Worm (Caenorhabditis elegans) whole organism, young adult: ENCODE measurements around the gene K10G6.5.

Experiments used
- B0019.2 ChIP-seq: fragments of 200-800 bp; sonication (Bioruptor generic); conservative IDR thresholded peaks from 2 replicates; pipeline ENCODE4 v1.3.6; 2022; ENCODE audit warnings: missing genetic modification reagents, missing genetic modification characterization, missing compliant biosample characterization
- B0261.1 ChIP-seq: sonication (generic microtip); optimal IDR thresholded peaks from 2 replicates; lab custom pipeline; 2016; ENCODE audit warnings: mild to moderate bottlenecking, missing genetic modification characterization, moderate library complexity, missing compliant biosample characterization
- C06A6.2 ChIP-seq: fragments of 200-800 bp; sonication (Bioruptor generic); conservative IDR thresholded peaks from 2 replicates; pipeline ENCODE4 v1.3.6; 2022; ENCODE audit warnings: missing genetic modification characterization, missing compliant biosample characterization
- C17E4.6 ChIP-seq: fragments of 200-800 bp; sonication (Bioruptor generic); IDR thresholded peaks from 2 replicates; pipeline ENCODE4 v1.3.6; 2022; ENCODE audit warnings: missing genetic modification reagents, missing genetic modification characterization, missing compliant biosample characterization
- D2030.7 ChIP-seq: fragments of 200-800 bp; sonication (Bioruptor generic); IDR thresholded peaks from 2 replicates; pipeline ENCODE4 v1.3.6; 2022; ENCODE audit warnings: missing genetic modification reagents, missing genetic modification characterization, missing compliant biosample characterization
- F23B12.7 ChIP-seq: sonication (generic microtip); optimal IDR thresholded peaks from 2 replicates; lab custom pipeline; 2017; ENCODE audit warnings: missing genetic modification characterization, mild to moderate bottlenecking, missing compliant biosample characterization, antibody characterized with exemption, moderate library complexity; ENCODE audit not compliant: insufficient read depth
- F37B4.10 ChIP-seq: fragments of 200-800 bp; sonication (Bioruptor generic); IDR thresholded peaks from 2 replicates; pipeline ENCODE4 v1.3.6; 2022; ENCODE audit warnings: missing genetic modification characterization, missing compliant biosample characterization
- F49E8.2 ChIP-seq: sonication (generic microtip); optimal IDR thresholded peaks from 3 replicates; lab custom pipeline; 2017; ENCODE audit warnings: missing genetic modification characterization, mild to moderate bottlenecking, missing compliant biosample characterization, antibody characterized with exemption, moderate library complexity; ENCODE audit not compliant: insufficient read depth
- F52B5.7 ChIP-seq: sonication (generic microtip); optimal IDR thresholded peaks from 2 replicates; lab custom pipeline; 2016; ENCODE audit warnings: mild to moderate bottlenecking, missing genetic modification characterization, missing compliant biosample characterization
- K12H6.12 ChIP-seq: fragments of 200-800 bp; sonication (Bioruptor generic); optimal IDR thresholded peaks from 2 replicates; lab custom pipeline; 2018; ENCODE audit warnings: mild to moderate bottlenecking, missing genetic modification characterization, missing compliant biosample characterization
- T07F8.4 ChIP-seq: sonication (generic microtip); optimal IDR thresholded peaks from 2 replicates; lab custom pipeline; 2016; ENCODE audit warnings: mild to moderate bottlenecking, missing genetic modification characterization, moderate library complexity, missing compliant biosample characterization
- T26A5.8 ChIP-seq: sonication (generic microtip); optimal IDR thresholded peaks from 2 replicates; lab custom pipeline; 2016; ENCODE audit warnings: missing genetic modification characterization, missing compliant biosample characterization
- Y53F4B.3 ChIP-seq: fragments of 200-800 bp; sonication (Bioruptor generic); IDR thresholded peaks from 2 replicates; pipeline ENCODE4 v1.3.6; 2022; ENCODE audit warnings: missing genetic modification reagents, missing genetic modification characterization, missing compliant biosample characterization
- Y67H2A.10 ChIP-seq: fragments of 200-800 bp; sonication (Bioruptor generic); conservative IDR thresholded peaks from 2 replicates; pipeline ENCODE4 v1.3.6; 2022; ENCODE audit warnings: missing genetic modification reagents, missing genetic modification characterization, missing compliant biosample characterization
- Y95B8A.8 ChIP-seq: fragments of 200-800 bp; sonication (Bioruptor generic); IDR thresholded peaks from 2 replicates; pipeline ENCODE4 v1.3.6; 2022; ENCODE audit warnings: missing genetic modification reagents, missing genetic modification characterization, missing compliant biosample characterization
- aptf-2 ChIP-seq: fragments of 200-800 bp; sonication (Bioruptor generic); conservative IDR thresholded peaks from 2 replicates; pipeline ENCODE4 v1.3.6; 2022; ENCODE audit warnings: missing genetic modification reagents, missing genetic modification characterization, missing compliant biosample characterization
- atf-7 ChIP-seq: sonication (generic microtip); optimal IDR thresholded peaks from 2 replicates; lab custom pipeline; 2017; ENCODE audit warnings: mild to moderate bottlenecking, missing genetic modification characterization, missing compliant biosample characterization
- attf-5 ChIP-seq: fragments of 200-800 bp; sonication (Bioruptor generic); optimal IDR thresholded peaks from 2 replicates; lab custom pipeline; 2018; ENCODE audit warnings: mild to moderate bottlenecking, missing genetic modification characterization, missing compliant biosample characterization
- bed-1 ChIP-seq: fragments of 200-800 bp; sonication (Bioruptor generic); IDR thresholded peaks from 2 replicates; pipeline ENCODE4 v1.3.6; 2022; ENCODE audit warnings: missing genetic modification reagents, missing genetic modification characterization, missing compliant biosample characterization
- ccch-3 ChIP-seq: fragments of 200-800 bp; sonication (Bioruptor generic); optimal IDR thresholded peaks from 2 replicates; lab custom pipeline; 2018; ENCODE audit warnings: mild to moderate bottlenecking, missing genetic modification characterization, missing compliant biosample characterization
- cebp-2 ChIP-seq: fragments of 200-800 bp; sonication (Bioruptor generic); IDR thresholded peaks from 2 replicates; pipeline ENCODE4 v1.3.6; 2022; ENCODE audit warnings: missing genetic modification characterization, missing compliant biosample characterization
- ceh-100 ChIP-seq: fragments of 200-800 bp; sonication (Bioruptor generic); IDR thresholded peaks from 2 replicates; pipeline ENCODE4 v1.3.6; 2022; ENCODE audit warnings: missing genetic modification reagents, missing genetic modification characterization, missing compliant biosample characterization
- ceh-27 ChIP-seq: fragments of 200-800 bp; sonication (Bioruptor generic); optimal IDR thresholded peaks from 2 replicates; lab custom pipeline; 2018; ENCODE audit warnings: mild to moderate bottlenecking, missing genetic modification characterization, moderate library complexity, missing compliant biosample characterization
- ceh-40 ChIP-seq: fragments of 200-800 bp; sonication (Bioruptor generic); IDR thresholded peaks from 2 replicates; pipeline ENCODE4 v1.3.6; 2022; ENCODE audit warnings: missing genetic modification characterization, missing compliant biosample characterization
- ceh-58 ChIP-seq: fragments of 200-800 bp; sonication (Bioruptor generic); IDR thresholded peaks from 2 replicates; pipeline ENCODE4 v1.3.6; 2022; ENCODE audit warnings: missing genetic modification characterization, missing compliant biosample characterization
- die-1 ChIP-seq: sonication (generic microtip); optimal IDR thresholded peaks from 2 replicates; lab custom pipeline; 2016; ENCODE audit warnings: missing genotype, mild to moderate bottlenecking, missing genetic modification characterization, missing compliant biosample characterization
- egl-44 ChIP-seq: fragments of 200-800 bp; sonication (Bioruptor generic); IDR thresholded peaks from 2 replicates; pipeline ENCODE4 v1.3.6; 2022; ENCODE audit warnings: missing genetic modification reagents, missing genetic modification characterization, missing compliant biosample characterization
- ets-4 ChIP-seq: fragments of 200-800 bp; sonication (Bioruptor generic); optimal IDR thresholded peaks from 2 replicates; lab custom pipeline; 2018; ENCODE audit warnings: mild to moderate bottlenecking, missing genetic modification characterization, missing compliant biosample characterization
- him-1 ChIP-seq: sonication (generic microtip); optimal IDR thresholded peaks from 2 replicates; lab custom pipeline; 2016; ENCODE audit warnings: missing genotype, missing genetic modification reagents, missing genetic modification characterization, missing compliant biosample characterization
- hlh-12 ChIP-seq: sonication (generic microtip); optimal IDR thresholded peaks from 2 replicates; lab custom pipeline; 2016; ENCODE audit warnings: missing genetic modification characterization, missing compliant biosample characterization
- hmg-1.2 ChIP-seq: fragments of 200-800 bp; sonication (Bioruptor generic); IDR thresholded peaks from 2 replicates; pipeline ENCODE4 v1.3.6; 2022; ENCODE audit warnings: missing genetic modification reagents, missing genetic modification characterization, missing compliant biosample characterization
- let-526 ChIP-seq: fragments of 200-800 bp; sonication (Bioruptor generic); IDR thresholded peaks from 2 replicates; pipeline ENCODE4 v1.3.6; 2022; ENCODE audit warnings: missing genetic modification reagents, missing genetic modification characterization, missing compliant biosample characterization
- lin-26 ChIP-seq: fragments of 200-800 bp; sonication (Bioruptor generic); IDR thresholded peaks from 2 replicates; pipeline ENCODE4 v1.3.6; 2022; ENCODE audit warnings: missing genetic modification reagents, missing genetic modification characterization, missing compliant biosample characterization
- lin-40 ChIP-seq: sonication (generic microtip); optimal IDR thresholded peaks from 2 replicates; lab custom pipeline; 2016; ENCODE audit warnings: missing genetic modification characterization, mild to moderate bottlenecking, missing compliant biosample characterization, missing genotype, missing genetic modification reagents
- lsl-1 ChIP-seq: fragments of 200-800 bp; sonication (Bioruptor generic); optimal IDR thresholded peaks from 2 replicates; lab custom pipeline; 2018; ENCODE audit warnings: mild to moderate bottlenecking, missing genetic modification characterization, moderate library complexity, missing compliant biosample characterization
- mes-4 ChIP-seq: sonication (generic microtip); optimal IDR thresholded peaks from 2 replicates; lab custom pipeline; 2016; ENCODE audit warnings: missing genotype, missing genetic modification characterization, missing compliant biosample characterization
- pbrm-1 ChIP-seq: fragments of 200-800 bp; sonication (Bioruptor generic); IDR thresholded peaks from 2 replicates; pipeline ENCODE4 v1.3.6; 2022; ENCODE audit warnings: missing genetic modification reagents, missing genetic modification characterization, missing compliant biosample characterization
- pha-4 ChIP-seq: fragments of 150-350 bp; sonication (generic microtip); optimal IDR thresholded peaks from 2 replicates; lab custom pipeline; 2014; ENCODE audit warnings: missing biosample characterization, missing genetic modification reagents, missing genetic modification characterization
- rcor-1 ChIP-seq: fragments of 200-800 bp; sonication (Bioruptor generic); IDR thresholded peaks from 2 replicates; pipeline ENCODE4 v1.3.6; 2022; ENCODE audit warnings: missing genetic modification reagents, missing genetic modification characterization, missing compliant biosample characterization
- sea-2 ChIP-seq: fragments of 200-800 bp; sonication (Bioruptor generic); IDR thresholded peaks from 2 replicates; pipeline ENCODE4 v1.3.6; 2022; ENCODE audit warnings: missing genetic modification characterization, missing compliant biosample characterization
- snpc-3.4 ChIP-seq: sonication (generic microtip); optimal IDR thresholded peaks from 2 replicates; lab custom pipeline; 2017; ENCODE audit warnings: missing genetic modification characterization, mild to moderate bottlenecking, missing compliant biosample characterization, antibody characterized with exemption, moderate library complexity, missing genotype, missing genetic modification reagents
- snpc-4 ChIP-seq, 5 experiments: fragments of 150-350 bp in 1 of 5; sonication (generic microtip) in 4 of 5; optimal IDR thresholded peaks; 2 replicates each; lab custom pipeline; 2014 to 2018; ENCODE audit warnings: missing genetic modification characterization in 5 of 5, missing biosample characterization in 3 of 5, antibody characterized with exemption in 2 of 5, mild to moderate bottlenecking in 2 of 5, missing compliant biosample characterization in 2 of 5, missing genotype in 2 of 5, moderate library complexity in 2 of 5, missing genetic modification reagents in 1 of 5
- tbp1 ChIP-seq: fragments of 200-800 bp; sonication (Bioruptor generic); optimal IDR thresholded peaks from 2 replicates; lab custom pipeline; 2018; ENCODE audit warnings: mild to moderate bottlenecking, missing genetic modification characterization, missing compliant biosample characterization
- tlf-1 ChIP-seq: fragments of 200-800 bp; sonication (Bioruptor generic); optimal IDR thresholded peaks from 2 replicates; lab custom pipeline; 2018; ENCODE audit warnings: mild to moderate bottlenecking, missing genetic modification characterization, missing compliant biosample characterization
- ztf-26 ChIP-seq: sonication (generic microtip); optimal IDR thresholded peaks from 2 replicates; lab custom pipeline; 2017; ENCODE audit warnings: missing genetic modification characterization, missing compliant biosample characterization
- ztf-3 ChIP-seq: fragments of 200-800 bp; sonication (Bioruptor generic); optimal IDR thresholded peaks from 2 replicates; lab custom pipeline; 2018; ENCODE audit warnings: mild to moderate bottlenecking, missing genetic modification characterization, missing compliant biosample characterization
- ztf-6 ChIP-seq: fragments of 200-800 bp; sonication (Bioruptor generic); IDR thresholded peaks from 2 replicates; pipeline ENCODE4 v1.3.6; 2022; ENCODE audit warnings: missing genetic modification reagents, missing genetic modification characterization, missing compliant biosample characterization

The K10G6.5 gene

ce11 chrII:3958673-3959299 is 28.3 kb upstream of the K10G6.5 start (continued):
- no peak for TF ChIP-seq bed-1 (GFP tag; lab: Robert Waterston, UW)
- TF ChIP-seq T07F8.4 (tag; lab: Kevin White, UChicago), result no peak
- no peak for TF ChIP-seq tlf-1
- TF ChIP-seq mes-4 (tag; lab: Kevin White, UChicago), result no peak
- TF ChIP-seq Y95B8A.8 (GFP tag; lab: Robert Waterston, UW), result no peak
- no peak for TF ChIP-seq die-1 (tag; lab: Kevin White, UChicago)
- no peak for TF ChIP-seq ztf-6
- 0 out of 2 replicates have a peak, but pooled peaks have one; percentile 17 for TF ChIP-seq C06A6.2 (GFP tag; lab: Robert Waterston, UW)
- TF ChIP-seq Y53F4B.3, result no peak
- peak; percentile 61; the same call in 1 of the 2 replicates for TF ChIP-seq hmg-1.2
- TF ChIP-seq B0019.2, result no peak
- no peak for TF ChIP-seq ceh-58 (GFP tag; lab: Robert Waterston, UW)
- TF ChIP-seq snpc-3.4 (tag; lab: Kevin White, UChicago), result no peak
- TF ChIP-seq ceh-27 (GFP tag; lab: Kevin White, UChicago), result peak; percentile 73
- TF ChIP-seq him-1, result no peak
- TF ChIP-seq hlh-12 (tag; lab: Kevin White, UChicago), result no peak
- no peak for TF ChIP-seq cebp-2
- peak; percentile 50 for TF ChIP-seq pha-4 (tag; lab: Kevin White, UChicago)
- TF ChIP-seq B0261.1 (tag; lab: Kevin White, UChicago), result no peak
- peak; percentile 17 for TF ChIP-seq F23B12.7 (tag; lab: Kevin White, UChicago)
- TF ChIP-seq attf-5 (GFP tag; lab: Kevin White, UChicago), result peak; percentile 79
- no peak for TF ChIP-seq rcor-1 (GFP tag; lab: Robert Waterston, UW)
- 0 out of 2 replicates have a peak, but pooled peaks have one; percentile 21 for TF ChIP-seq pbrm-1
- TF ChIP-seq C17E4.6 (GFP tag; lab: Robert Waterston, UW), result no peak
- peak; percentile 45; the same call in 1 of the 2 replicates for TF ChIP-seq egl-44
- no peak for TF ChIP-seq Y67H2A.10 (GFP tag; lab: Robert Waterston, UW)
- TF ChIP-seq snpc-4 (GFP tag; optimal IDR thresholded peaks at IDR 0.05; lab: Kevin White, UChicago), result no peak
- peak in 3 of 4 experiments; percentile 24 to 48 (median 27) for TF ChIP-seq snpc-4 (tag; optimal IDR thresholded peaks at IDR 0.05; lab: Kevin White, UChicago)
- TF ChIP-seq let-526 (GFP tag; lab: Robert Waterston, UW), result no peak
- no peak for TF ChIP-seq D2030.7 (GFP tag; lab: Robert Waterston, UW)
- no peak for TF ChIP-seq aptf-2 (GFP tag; lab: Robert Waterston, UW)
- TF ChIP-seq lin-40 (tag; lab: Kevin White, UChicago), result peak; percentile 56
- TF ChIP-seq ztf-3, result no peak
- TF ChIP-seq K12H6.12 (tag; lab: Kevin White, UChicago), result peak; percentile 85
- no peak for TF ChIP-seq ceh-40 (GFP tag; lab: Robert Waterston, UW)
- no peak for TF ChIP-seq ztf-26
- TF ChIP-seq ccch-3, result no peak
- no peak for TF ChIP-seq F49E8.2 (tag; lab: Kevin White, UChicago)
- TF ChIP-seq lin-26 (GFP tag; lab: Robert Waterston, UW), result no peak
- no peak for TF ChIP-seq T26A5.8 (tag; lab: Kevin White, UChicago)
- TF ChIP-seq ceh-100 (GFP tag; lab: Robert Waterston, UW), result no peak
- TF ChIP-seq F37B4.10 (GFP tag; lab: Robert Waterston, UW), result no peak
- TF ChIP-seq F52B5.7 (tag; lab: Kevin White, UChicago), result no peak
- peak; percentile 38 for TF ChIP-seq tbp1 (GFP tag; lab: Kevin White, UChicago)
- no peak for TF ChIP-seq ets-4 (GFP tag; lab: Kevin White, UChicago)
- TF ChIP-seq lsl-1 (GFP tag; lab: Kevin White, UChicago), result no peak
- TF ChIP-seq sea-2 (GFP tag; lab: Robert Waterston, UW), result peak; percentile 51; the same call in 1 of the 2 replicates
- peak; percentile 83 for TF ChIP-seq atf-7 (tag; lab: Kevin White, UChicago)
